Worm (Caenorhabditis elegans) whole organism, L2 larva: Measurements from ENCODE around the gene valv-1.

ENCODE experiments used
- C34F6.9 ChIP-seq: fragments of 150-350 bp; optimal IDR thresholded peaks from 2 replicates; lab custom pipeline; 2014; ENCODE audit warnings: missing biosample characterization, missing genetic modification characterization
- F13H6.1 ChIP-seq: sonication (generic microtip); optimal IDR thresholded peaks from 2 replicates; lab custom pipeline; 2016; ENCODE audit warnings: missing genetic modification characterization, missing compliant biosample characterization
- R02D3.7 ChIP-seq: fragments of 150-350 bp; optimal IDR thresholded peaks from 2 replicates; lab custom pipeline; 2014; ENCODE audit warnings: missing biosample characterization, missing genetic modification characterization
- Y55F3AM.14 ChIP-seq: fragments of 200-800 bp; sonication (Bioruptor generic); optimal IDR thresholded peaks from 2 replicates; lab custom pipeline; 2018; ENCODE audit warnings: mild to moderate bottlenecking, missing genetic modification characterization, missing compliant biosample characterization
- ZK546.5 ChIP-seq: sonication (generic microtip); optimal IDR thresholded peaks from 2 replicates; lab custom pipeline; 2017; ENCODE audit warnings: missing biosample characterization, missing genetic modification characterization
- alr-1 ChIP-seq: fragments of 150-350 bp; optimal IDR thresholded peaks from 2 replicates; lab custom pipeline; 2014; ENCODE audit warnings: missing biosample characterization, missing genetic modification characterization
- aly-2 ChIP-seq: fragments of 150-350 bp; optimal IDR thresholded peaks from 2 replicates; lab custom pipeline; 2014; ENCODE audit warnings: missing biosample characterization, missing genetic modification characterization
- ama-1 ChIP-seq: fragments of 150-350 bp; optimal IDR thresholded peaks from 2 replicates; lab custom pipeline; 2018; ENCODE audit warnings: inconsistent platforms
- blmp-1 ChIP-seq: sonication (generic microtip); optimal IDR thresholded peaks from 2 replicates; lab custom pipeline; 2017; ENCODE audit warnings: missing genetic modification characterization, mild to moderate bottlenecking, missing compliant biosample characterization, antibody characterized with exemption, moderate library complexity; ENCODE audit not compliant: insufficient read depth
- ceh-16 ChIP-seq: fragments of 150-350 bp; optimal IDR thresholded peaks from 2 replicates; lab custom pipeline; 2014; ENCODE audit warnings: missing biosample characterization, missing genetic modification characterization
- ceh-82 ChIP-seq: fragments of 150-350 bp; optimal IDR thresholded peaks from 2 replicates; lab custom pipeline; 2014; ENCODE audit warnings: missing biosample characterization, missing genetic modification characterization
- crh-2 ChIP-seq: sonication (generic microtip); optimal IDR thresholded peaks from 2 replicates; lab custom pipeline; 2017; ENCODE audit warnings: missing biosample characterization, missing genetic modification characterization
- egl-27 ChIP-seq: sonication (generic microtip); optimal IDR thresholded peaks from 3 replicates; lab custom pipeline; 2017; ENCODE audit warnings: missing biosample characterization, missing genetic modification reagents, missing genetic modification characterization
- elt-1 ChIP-seq: fragments of 150-350 bp; optimal IDR thresholded peaks from 2 replicates; lab custom pipeline; 2014; ENCODE audit warnings: missing biosample characterization, missing genetic modification characterization
- elt-3 ChIP-seq: sonication (generic microtip); optimal IDR thresholded peaks from 2 replicates; lab custom pipeline; 2017; ENCODE audit warnings: missing biosample characterization, missing genetic modification characterization
- fos-1 ChIP-seq: fragments of 150-350 bp; optimal IDR thresholded peaks from 2 replicates; lab custom pipeline; 2014; ENCODE audit warnings: missing biosample characterization, missing genetic modification characterization
- gmeb-1 ChIP-seq: fragments of 150-350 bp; optimal IDR thresholded peaks from 2 replicates; lab custom pipeline; 2014; ENCODE audit warnings: missing biosample characterization, missing genetic modification characterization
- lin-11 ChIP-seq: fragments of 150-350 bp; sonication (generic microtip); optimal IDR thresholded peaks from 2 replicates; lab custom pipeline; 2014; ENCODE audit warnings: missing biosample characterization, missing genetic modification characterization, inconsistent platforms, mixed read lengths
- lsy-2 ChIP-seq, 2 experiments: fragments of 150-350 bp in 1 of 2; sonication (generic microtip) in 1 of 2; optimal IDR thresholded peaks; 2 replicates each; lab custom pipeline; 2014 to 2017; ENCODE audit warnings: missing biosample characterization in 2 of 2, missing genetic modification characterization in 2 of 2
- mbf-1 ChIP-seq: sonication (generic microtip); optimal IDR thresholded peaks from 2 replicates; lab custom pipeline; 2017; ENCODE audit warnings: missing biosample characterization, missing genetic modification characterization
- mdl-1 ChIP-seq, 2 experiments: fragments of 150-350 bp in 1 of 2; sonication (generic microtip) in 1 of 2; optimal IDR thresholded peaks; 2 replicates each; lab custom pipeline; 2017; ENCODE audit warnings: missing biosample characterization in 2 of 2, missing genetic modification characterization in 2 of 2
- nhr-11 ChIP-seq: fragments of 150-350 bp; optimal IDR thresholded peaks from 2 replicates; lab custom pipeline; 2014; ENCODE audit warnings: missing biosample characterization, missing genetic modification characterization
- nhr-129 ChIP-seq: fragments of 150-350 bp; optimal IDR thresholded peaks from 2 replicates; lab custom pipeline; 2014; ENCODE audit warnings: missing biosample characterization, missing genetic modification characterization
- nhr-23 ChIP-seq: fragments of 150-350 bp; optimal IDR thresholded peaks from 2 replicates; lab custom pipeline; 2014; ENCODE audit warnings: missing biosample characterization, missing genetic modification reagents, missing genetic modification characterization
- nhr-237 ChIP-seq: fragments of 150-350 bp; optimal IDR thresholded peaks from 2 replicates; lab custom pipeline; 2014; ENCODE audit warnings: missing biosample characterization, missing genetic modification characterization
- nhr-25 ChIP-seq: fragments of 150-350 bp; sonication (generic microtip); optimal IDR thresholded peaks from 3 replicates; lab custom pipeline; 2014; ENCODE audit warnings: missing biosample characterization, missing genetic modification characterization
- nhr-6 ChIP-seq: fragments of 150-350 bp; optimal IDR thresholded peaks from 2 replicates; lab custom pipeline; 2014; ENCODE audit warnings: missing biosample characterization, missing genetic modification characterization
- nhr-77 ChIP-seq: fragments of 150-350 bp; optimal IDR thresholded peaks from 2 replicates; lab custom pipeline; 2014; ENCODE audit warnings: missing biosample characterization, missing genetic modification characterization
- peb-1 ChIP-seq: fragments of 150-350 bp; optimal IDR thresholded peaks from 2 replicates; lab custom pipeline; 2014; ENCODE audit warnings: missing biosample characterization, missing genetic modification characterization
- sem-4 ChIP-seq: fragments of 150-350 bp; optimal IDR thresholded peaks from 2 replicates; lab custom pipeline; 2014; ENCODE audit warnings: missing biosample characterization, missing genetic modification reagents, missing genetic modification characterization
- skn-1 ChIP-seq: sonication (generic microtip); optimal IDR thresholded peaks from 2 replicates; lab custom pipeline; 2017; ENCODE audit warnings: missing biosample characterization, missing genetic modification characterization
- sma-3 ChIP-seq: sonication (generic microtip); optimal IDR thresholded peaks from 2 replicates; lab custom pipeline; 2016; ENCODE audit warnings: missing genetic modification reagents, missing genetic modification characterization, missing compliant biosample characterization
- sma-9 ChIP-seq, 2 experiments: fragments of 150-350 bp in 1 of 2; sonication (generic microtip) in 1 of 2; optimal IDR thresholded peaks; 2 replicates each; lab custom pipeline; 2014 to 2016; ENCODE audit warnings: missing genetic modification characterization in 2 of 2, mild to moderate bottlenecking in 1 of 2, missing biosample characterization in 1 of 2, missing compliant biosample characterization in 1 of 2, missing genetic modification reagents in 1 of 2, moderate library complexity in 1 of 2
- snpc-4 ChIP-seq: fragments of 150-350 bp; optimal IDR thresholded peaks from 2 replicates; lab custom pipeline; 2014; ENCODE audit warnings: missing biosample characterization, missing genetic modification characterization
- unc-55 ChIP-seq: fragments of 150-350 bp; sonication (generic microtip); optimal IDR thresholded peaks from 3 replicates; lab custom pipeline; 2014; ENCODE audit warnings: missing biosample characterization, missing genetic modification reagents, missing genetic modification characterization
- unc-62 ChIP-seq: fragments of 150-350 bp; optimal IDR thresholded peaks from 2 replicates; lab custom pipeline; 2014; ENCODE audit warnings: missing biosample characterization, missing genetic modification reagents, missing genetic modification characterization
- ztf-1 ChIP-seq: fragments of 200-800 bp; sonication (Bioruptor generic); conservative IDR thresholded peaks from 2 replicates; pipeline ENCODE4 v1.3.6; 2022; ENCODE audit warnings: missing genetic modification characterization, missing compliant biosample characterization
- ztf-11 ChIP-seq: sonication (generic microtip); optimal IDR thresholded peaks from 2 replicates; lab custom pipeline; 2017; ENCODE audit warnings: missing biosample characterization, missing genetic modification characterization
- ztf-4 ChIP-seq: fragments of 150-350 bp; optimal IDR thresholded peaks from 2 replicates; lab custom pipeline; 2014; ENCODE audit warnings: missing biosample characterization, missing genetic modification characterization

Gene valv-1

ce11 chrIV:7402077-7402476 is 43.1 kb downstream of the valv-1 start (continued):
- no peak for TF ChIP-seq ztf-11 (tag; lab: Kevin White, UChicago)
- TF ChIP-seq nhr-25 (tag; lab: Kevin White, UChicago): no peak
- TF ChIP-seq aly-2 (tag; lab: Kevin White, UChicago): no peak
- TF ChIP-seq lin-11 (tag; lab: Kevin White, UChicago): peak; percentile 81
- no peak for TF ChIP-seq elt-3 (tag; lab: Kevin White, UChicago)
- TF ChIP-seq unc-55 (GFP tag; lab: Kevin White, UChicago): peak; percentile 89
- peak; percentile 75 for TF ChIP-seq sma-9 (GFP tag; optimal IDR thresholded peaks at IDR 0.05; lab: Kevin White, UChicago)
- no peak for TF ChIP-seq sma-9 (tag; optimal IDR thresholded peaks at IDR 0.05; lab: Kevin White, UChicago)
- peak; percentile 92 for TF ChIP-seq C34F6.9 (tag; lab: Kevin White, UChicago)
- TF ChIP-seq gmeb-1 (tag; lab: Kevin White, UChicago): no peak
- peak; percentile 42 for TF ChIP-seq nhr-6 (tag; lab: Kevin White, UChicago)
- no peak for TF ChIP-seq nhr-11 (tag; lab: Kevin White, UChicago)
- peak; percentile 82 for TF ChIP-seq sem-4 (tag; lab: Kevin White, UChicago)
- TF ChIP-seq nhr-237 (tag; lab: Kevin White, UChicago): no peak
- TF ChIP-seq R02D3.7 (tag; lab: Kevin White, UChicago): no peak
- TF ChIP-seq mbf-1 (tag; lab: Kevin White, UChicago): no peak
- no peak for TF ChIP-seq ceh-16
- TF ChIP-seq egl-27 (tag; lab: Kevin White, UChicago): peak; percentile 65

DNA sequence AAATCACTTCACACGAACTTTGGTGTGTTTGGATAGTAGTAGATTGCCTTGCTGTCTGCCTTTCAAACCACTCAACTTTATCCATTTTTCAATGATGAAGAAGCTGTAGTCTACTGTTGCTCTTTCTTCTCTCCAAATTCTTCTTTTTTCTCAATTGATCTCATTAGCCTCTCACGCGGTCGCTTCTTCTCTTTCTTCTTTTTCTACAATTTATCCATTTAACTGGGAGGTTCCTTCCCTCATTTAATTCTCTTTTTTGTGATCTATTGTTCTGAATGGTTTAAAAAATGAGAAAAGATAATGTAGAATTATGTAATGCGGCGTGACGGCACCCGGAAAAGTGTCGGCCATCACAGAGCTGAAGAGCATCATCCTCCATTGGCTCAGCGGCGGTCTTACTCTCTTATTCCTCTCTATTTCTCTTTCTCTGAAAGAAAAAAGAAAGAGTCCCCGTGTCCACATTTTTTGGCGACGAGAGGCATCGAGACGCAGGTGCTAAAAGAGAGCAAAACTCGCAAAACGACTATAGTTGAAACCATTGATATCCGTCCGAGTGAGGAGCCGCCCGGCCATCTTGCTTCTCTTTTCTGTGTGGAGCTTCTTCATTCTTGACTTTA is 44.5 kb downstream of the valv-1 start:
- TF ChIP-seq gmeb-1 (tag; lab: Kevin White, UChicago) (no peak), nhr-77 (tag; lab: Kevin White, UChicago) (no peak), ceh-16 (no peak), ceh-82 (tag; lab: Kevin White, UChicago) (no peak), nhr-11 (tag; lab: Kevin White, UChicago) (no peak), ama-1 (lab: Kevin White, UChicago) (no peak), nhr-23 (no peak), ZK546.5 (tag; lab: Kevin White, UChicago) (no peak), C34F6.9 (tag; lab: Kevin White, UChicago) (peak; percentile 23), skn-1 (tag; lab: Kevin White, UChicago) (no peak), fos-1 (tag; lab: Kevin White, UChicago) (no peak), Y55F3AM.14 (GFP tag; lab: Kevin White, UChicago) (no peak), ztf-1 (no peak), egl-27 (tag; lab: Kevin White, UChicago) (no peak), elt-3 (tag; lab: Kevin White, UChicago) (no peak), nhr-237 (tag; lab: Kevin White, UChicago) (no peak), nhr-129 (tag; lab: Kevin White, UChicago) (peak; percentile 40), unc-55 (GFP tag; lab: Kevin White, UChicago) (peak; percentile 50), aly-2 (tag; lab: Kevin White, UChicago) (no peak), sma-3 (GFP tag; lab: Kevin White, UChicago) (no peak), mdl-1 (tag; optimal IDR thresholded peaks at IDR 0.05; lab: Kevin White, UChicago) (peak in 1 of 2 experiments; percentile 8), unc-62 (GFP tag; lab: Kevin White, UChicago) (no peak), nhr-25 (tag; lab: Kevin White, UChicago) (no peak), F13H6.1 (tag; lab: Kevin White, UChicago) (peak; percentile 55), lsy-2 (tag; optimal IDR thresholded peaks at IDR 0.05; lab: Kevin White, UChicago) (peak in 1 of 2 experiments; percentile 17), nhr-6 (tag; lab: Kevin White, UChicago) (no peak), peb-1 (no peak), sma-9 (GFP tag; optimal IDR thresholded peaks at IDR 0.05; lab: Kevin White, UChicago) (peak; percentile 59), sma-9 (tag; optimal IDR thresholded peaks at IDR 0.05; lab: Kevin White, UChicago) (no peak), blmp-1 (no peak), elt-1 (no peak)
- TF ChIP-seq, all 48 proteins: peak for 7

DNA sequence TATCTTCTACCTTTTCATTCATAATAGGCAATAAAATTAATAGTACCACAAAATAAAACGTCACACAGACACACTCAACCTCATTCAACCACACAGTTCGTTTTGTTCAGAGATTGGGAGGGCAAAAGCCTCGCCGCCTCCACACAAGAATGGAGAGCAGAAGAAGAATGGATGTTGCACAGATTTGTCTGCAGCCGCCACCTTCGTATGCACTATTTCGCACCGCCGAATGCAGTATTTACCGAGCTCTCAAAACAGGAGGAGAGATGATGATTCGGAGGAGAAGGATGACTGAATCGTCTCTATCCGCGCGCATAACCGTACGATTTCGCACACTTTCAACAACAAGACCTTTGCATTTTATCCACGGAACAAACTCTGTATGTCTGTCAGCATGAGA is 47.6 kb downstream of the valv-1 start:
- TF ChIP-seq crh-2 (tag; lab: Kevin White, UChicago) (no peak), unc-62 (GFP tag; lab: Kevin White, UChicago) (no peak), ztf-4 (tag; lab: Kevin White, UChicago) (no peak), nhr-6 (tag; lab: Kevin White, UChicago) (no peak), nhr-129 (tag; lab: Kevin White, UChicago) (peak; percentile 41), Y55F3AM.14 (GFP tag; lab: Kevin White, UChicago) (peak; percentile 14), ama-1 (lab: Kevin White, UChicago) (peak; percentile 3), snpc-4 (tag; lab: Kevin White, UChicago) (no peak), ceh-82 (tag; lab: Kevin White, UChicago) (no peak), alr-1 (no peak), aly-2 (tag; lab: Kevin White, UChicago) (no peak)
